Worm (Caenorhabditis elegans) whole organism, L3 larva: ENCODE results near the gene sru-26.
"Not testable (repeated sequence)": the region's sequence is repeated elsewhere in the genome, so short reads cannot be mapped to it uniquely, and the experiment has no call there.

Source experiments
- R02D3.7 ChIP-seq: fragments of 150-350 bp; optimal IDR thresholded peaks from 2 replicates; lab custom pipeline; 2014; ENCODE audit warnings: missing biosample characterization, missing genetic modification characterization
- ZK546.5 ChIP-seq: sonication (generic microtip); optimal IDR thresholded peaks from 2 replicates; lab custom pipeline; 2017; ENCODE audit warnings: missing biosample characterization, missing genetic modification characterization
- aly-2 ChIP-seq: fragments of 150-350 bp; optimal IDR thresholded peaks from 2 replicates; lab custom pipeline; 2014; ENCODE audit warnings: missing biosample characterization, missing genetic modification characterization
- ceh-82 ChIP-seq: fragments of 150-350 bp; optimal IDR thresholded peaks from 2 replicates; lab custom pipeline; 2014; ENCODE audit warnings: missing biosample characterization, missing genetic modification characterization
- ceh-9 ChIP-seq: sonication (generic microtip); optimal IDR thresholded peaks from 2 replicates; lab custom pipeline; 2018; ENCODE audit warnings: missing biosample characterization, missing genetic modification characterization
- daf-12 ChIP-seq: fragments of 150-350 bp; optimal IDR thresholded peaks from 2 replicates; lab custom pipeline; 2014; ENCODE audit warnings: missing biosample characterization, missing genetic modification reagents, missing genetic modification characterization
- egl-5 ChIP-seq: fragments of 150-350 bp; optimal IDR thresholded peaks from 2 replicates; lab custom pipeline; 2017; ENCODE audit warnings: missing biosample characterization, missing genetic modification reagents, missing genetic modification characterization, inconsistent platforms
- elt-1 ChIP-seq: fragments of 150-350 bp; optimal IDR thresholded peaks from 2 replicates; lab custom pipeline; 2014; ENCODE audit warnings: missing biosample characterization, missing genetic modification characterization
- elt-2 ChIP-seq: sonication (generic microtip); optimal IDR thresholded peaks from 2 replicates; lab custom pipeline; 2016; ENCODE audit warnings: missing genetic modification reagents, mild to moderate bottlenecking, missing genetic modification characterization, missing compliant biosample characterization
- elt-3 ChIP-seq, 3 experiments: fragments of 150-350 bp in 1 of 3; sonication (generic microtip) in 2 of 3; optimal IDR thresholded peaks; 2 replicates in 2 of 3; 4 replicates in 1 of 3; lab custom pipeline; 2014 to 2017; ENCODE audit warnings: missing biosample characterization in 3 of 3, missing genetic modification characterization in 3 of 3
- eor-1 ChIP-seq, 2 experiments: fragments of 150-350 bp; optimal IDR thresholded peaks; 2 replicates each; lab custom pipeline; 2014 to 2018; ENCODE audit warnings: missing biosample characterization in 2 of 2, missing genetic modification characterization in 2 of 2
- fkh-10 ChIP-seq: sonication (generic microtip); optimal IDR thresholded peaks from 2 replicates; lab custom pipeline; 2017; ENCODE audit warnings: missing biosample characterization, missing genetic modification reagents, missing genetic modification characterization
- fkh-2 ChIP-seq: fragments of 150-350 bp; optimal IDR thresholded peaks from 2 replicates; lab custom pipeline; 2014; ENCODE audit warnings: missing biosample characterization, missing genetic modification reagents, missing genetic modification characterization
- fos-1 ChIP-seq: fragments of 150-350 bp; optimal IDR thresholded peaks from 2 replicates; lab custom pipeline; 2014; ENCODE audit warnings: missing biosample characterization, missing genetic modification characterization
- jun-1 ChIP-seq: fragments of 150-350 bp; optimal IDR thresholded peaks from 2 replicates; lab custom pipeline; 2014; ENCODE audit warnings: missing biosample characterization, missing genetic modification reagents, missing genetic modification characterization
- lin-15B ChIP-seq: fragments of 150-350 bp; optimal IDR thresholded peaks from 2 replicates; lab custom pipeline; 2014; ENCODE audit warnings: missing biosample characterization, missing genetic modification characterization
- lin-39 ChIP-seq: fragments of 150-350 bp; optimal IDR thresholded peaks from 2 replicates; lab custom pipeline; 2018; ENCODE audit warnings: missing biosample characterization, missing genetic modification reagents, missing genetic modification characterization
- lsy-12 ChIP-seq: sonication (generic microtip); optimal IDR thresholded peaks from 2 replicates; lab custom pipeline; 2016; ENCODE audit warnings: mild to moderate bottlenecking, missing genetic modification characterization, missing compliant biosample characterization
- mdl-1 ChIP-seq: fragments of 150-350 bp; optimal IDR thresholded peaks from 2 replicates; lab custom pipeline; 2014; ENCODE audit warnings: missing biosample characterization, missing genetic modification characterization
- mml-1 ChIP-seq: fragments of 150-350 bp; sonication (generic microtip); optimal IDR thresholded peaks from 3 replicates; lab custom pipeline; 2014; ENCODE audit warnings: missing biosample characterization, missing genetic modification characterization
- nhr-11 ChIP-seq: fragments of 150-350 bp; optimal IDR thresholded peaks from 2 replicates; lab custom pipeline; 2014; ENCODE audit warnings: missing biosample characterization, missing genetic modification characterization
- nhr-12 ChIP-seq: fragments of 150-350 bp; optimal IDR thresholded peaks from 2 replicates; lab custom pipeline; 2014; ENCODE audit warnings: missing biosample characterization, missing genetic modification characterization
- nhr-23 ChIP-seq: fragments of 150-350 bp; optimal IDR thresholded peaks from 2 replicates; lab custom pipeline; 2014; ENCODE audit warnings: missing biosample characterization, missing genetic modification reagents, missing genetic modification characterization
- nhr-28 ChIP-seq: fragments of 150-350 bp; optimal IDR thresholded peaks from 2 replicates; lab custom pipeline; 2014; ENCODE audit warnings: missing biosample characterization, missing genetic modification characterization
- nhr-43 ChIP-seq: sonication (generic microtip); optimal IDR thresholded peaks from 2 replicates; lab custom pipeline; 2016; ENCODE audit warnings: mild to moderate bottlenecking, missing genetic modification characterization, missing compliant biosample characterization; ENCODE audit not compliant: poor library complexity, severe bottlenecking
- nhr-76 ChIP-seq: fragments of 150-350 bp; sonication (generic microtip); optimal IDR thresholded peaks from 5 replicates; lab custom pipeline; 2014; ENCODE audit warnings: missing biosample characterization, missing genetic modification characterization
- pha-4 ChIP-seq: fragments of 150-350 bp; optimal IDR thresholded peaks from 2 replicates; lab custom pipeline; 2014; ENCODE audit warnings: missing biosample characterization, missing genetic modification reagents, missing genetic modification characterization
- pqm-1 ChIP-seq: fragments of 150-350 bp; optimal IDR thresholded peaks from 2 replicates; lab custom pipeline; 2017; ENCODE audit warnings: missing biosample characterization, missing genetic modification characterization, inconsistent platforms
- sea-2 ChIP-seq: fragments of 150-350 bp; sonication (generic microtip); optimal IDR thresholded peaks from 4 replicates; lab custom pipeline; 2014; ENCODE audit warnings: missing biosample characterization, missing genetic modification reagents, missing genetic modification characterization
- skn-1 ChIP-seq: fragments of 150-350 bp; optimal IDR thresholded peaks from 2 replicates; lab custom pipeline; 2014; ENCODE audit warnings: missing biosample characterization, missing genetic modification characterization
- snpc-4 ChIP-seq: fragments of 150-350 bp; optimal IDR thresholded peaks from 2 replicates; lab custom pipeline; 2014; ENCODE audit warnings: missing biosample characterization, missing genetic modification characterization
- unc-39 ChIP-seq: sonication (generic microtip); optimal IDR thresholded peaks from 4 replicates; lab custom pipeline; 2017; ENCODE audit warnings: missing biosample characterization, missing genetic modification characterization
- unc-62 ChIP-seq: fragments of 150-350 bp; sonication (generic microtip); optimal IDR thresholded peaks from 4 replicates; lab custom pipeline; 2014; ENCODE audit warnings: missing biosample characterization, missing genetic modification reagents, missing genetic modification characterization
- zag-1 ChIP-seq: fragments of 150-350 bp; optimal IDR thresholded peaks from 2 replicates; lab custom pipeline; 2014; ENCODE audit warnings: missing biosample characterization, missing genetic modification characterization
- ztf-4 ChIP-seq: fragments of 150-350 bp; optimal IDR thresholded peaks from 2 replicates; lab custom pipeline; 2014; ENCODE audit warnings: missing biosample characterization, missing genetic modification characterization

sru-26 gene

DNA sequence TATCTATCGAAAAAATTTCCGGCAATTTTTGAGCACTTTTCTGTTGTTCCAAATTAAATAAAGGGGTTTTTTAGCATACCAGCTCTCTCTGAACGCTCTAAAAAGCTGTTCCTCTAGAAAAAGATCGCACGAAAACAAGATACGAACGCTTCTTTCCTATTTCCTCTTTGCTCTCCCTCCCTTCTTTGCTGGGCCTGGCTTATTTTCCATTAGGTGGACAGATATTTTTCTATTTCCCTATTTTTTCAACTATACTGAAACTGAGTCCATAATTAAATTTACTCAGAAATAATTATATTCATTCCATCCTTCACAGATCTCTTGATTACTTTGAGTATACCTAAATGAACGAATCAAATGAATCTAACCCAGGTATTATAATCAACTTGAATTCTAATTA is 14.7 kb downstream of the sru-26 start, which contains the start of gene sru-18:
Gene sru-18, plus strand, starts transcription at position 301 of the 400 bp plus-strand sequence.
- TF ChIP-seq nhr-43 = no peak

DNA sequence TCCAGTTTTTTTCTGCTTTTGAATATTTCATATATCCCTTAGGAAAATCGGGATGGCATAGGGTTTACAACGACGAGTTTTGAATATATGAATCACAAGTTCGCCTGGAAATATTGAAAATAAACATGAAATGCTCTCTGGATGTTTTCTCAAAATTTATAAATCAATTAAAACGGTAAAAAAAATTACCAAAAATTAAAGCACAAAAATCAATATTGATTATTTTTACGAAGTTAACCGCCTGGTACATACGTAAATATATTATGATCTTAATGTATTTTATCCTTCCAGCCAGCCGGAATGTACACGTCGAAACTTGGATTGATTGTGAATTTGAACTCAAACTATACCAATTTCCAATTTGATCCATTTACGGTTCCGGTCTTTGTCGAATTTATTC is 18.1 kb downstream of the sru-26 start, which contains the start of gene sru-17:
Gene sru-17, plus strand, starts transcription at position 301 of the 400 bp plus-strand sequence.
- not testable (repeated sequence) for TF ChIP-seq ceh-9, elt-2, snpc-4 (tag; lab: Kevin White, UChicago)

DNA sequence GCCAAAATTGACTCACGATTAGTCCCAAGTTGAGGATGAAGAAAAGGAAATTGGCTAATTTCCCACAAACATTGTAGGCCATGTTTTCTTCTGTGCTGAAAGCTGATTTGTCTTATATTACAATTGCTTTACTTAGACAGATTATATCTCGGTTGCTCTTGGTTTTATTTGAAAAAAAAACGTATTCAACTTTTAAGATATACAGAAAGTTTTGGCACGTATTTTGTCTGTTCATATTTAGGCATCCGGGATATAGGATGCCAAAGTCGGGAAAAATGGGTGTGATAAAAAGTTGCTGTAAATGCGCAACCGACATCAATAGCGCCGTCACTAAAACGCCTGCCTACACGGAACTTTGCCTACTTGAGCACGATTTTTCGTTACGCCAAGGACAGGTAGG is 32.9 kb downstream of the sru-26 start, which contains the start of gene tsp-4:
Gene tsp-4, minus strand, starts transcription at position 101 of the 400 bp plus-strand sequence.
- TF ChIP-seq snpc-4 (tag; lab: Kevin White, UChicago) = no peak
- no peak for TF ChIP-seq unc-62 (GFP tag; lab: Kevin White, UChicago)
- TF ChIP-seq ztf-4 (tag; lab: Kevin White, UChicago) = no peak
- TF ChIP-seq, all 47 proteins: peak for 0

DNA sequence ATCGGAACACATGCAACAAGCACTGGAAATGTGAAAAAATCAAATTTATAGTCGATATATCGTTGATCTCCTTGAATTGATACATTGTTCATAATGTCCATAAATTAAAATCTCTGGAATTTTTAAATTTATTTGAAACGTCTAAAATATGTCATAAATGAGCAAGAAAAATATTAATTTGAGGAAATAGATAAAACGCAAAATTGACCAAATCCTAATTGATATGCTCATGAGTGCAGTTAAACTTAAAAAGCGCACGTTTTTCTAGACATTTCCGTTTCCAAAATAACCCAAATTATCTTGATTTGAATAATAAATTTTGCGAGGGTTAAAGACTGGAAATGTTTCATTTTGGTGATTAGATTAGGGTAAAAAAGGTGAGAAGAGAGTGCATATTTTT is 35.2 kb downstream of the sru-26 start, which contains the start of gene sru-13:
Gene sru-13, minus strand, starts transcription at position 101 of the 400 bp plus-strand sequence.
- TF ChIP-seq R02D3.7 (tag; lab: Kevin White, UChicago) (no peak), fos-1 (tag; lab: Kevin White, UChicago) (no peak), nhr-11 (no peak), egl-5 (no peak), mdl-1 (tag; lab: Kevin White, UChicago) (no peak), elt-3 (tag; optimal IDR thresholded peaks at IDR 0.05; lab: Kevin White, UChicago) (no peak), lsy-12 (tag; lab: Kevin White, UChicago) (no peak), lin-39 (tag; lab: Kevin White, UChicago) (no peak), jun-1 (tag; lab: Kevin White, UChicago) (no peak), ceh-82 (tag; lab: Kevin White, UChicago) (no peak), nhr-12 (no peak), nhr-23 (tag; lab: Kevin White, UChicago) (no peak), nhr-28 (tag; lab: Kevin White, UChicago) (no peak), zag-1 (tag; lab: Kevin White, UChicago) (no peak), skn-1 (tag; lab: Kevin White, UChicago) (no peak), unc-39 (tag; lab: Kevin White, UChicago) (no peak), daf-12 (tag; lab: Kevin White, UChicago) (no peak), sea-2 (GFP tag; lab: Kevin White, UChicago) (no peak)

DNA sequence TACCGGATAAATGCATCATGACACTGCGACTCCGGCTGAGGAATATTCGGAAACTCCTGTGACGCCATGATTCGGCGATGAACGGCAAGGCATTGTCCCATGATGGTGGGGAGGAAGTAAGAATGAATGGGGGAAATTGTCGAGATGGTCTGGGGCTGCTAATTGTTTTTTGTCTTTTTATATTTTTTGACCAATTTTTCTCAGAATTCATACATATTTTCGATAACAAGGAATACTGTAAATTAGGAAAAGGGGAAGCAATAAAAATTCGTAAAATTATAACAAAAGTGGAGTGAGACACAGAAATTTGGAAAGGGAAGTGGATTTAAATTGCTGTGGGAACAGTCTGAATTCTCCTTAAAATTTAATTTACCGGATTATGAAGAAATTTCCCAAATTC is 38.1 kb downstream of the sru-26 start, which contains the start of gene eak-4:
Gene eak-4, minus strand, starts transcription at position 101 of the 400 bp plus-strand sequence.
- no peak for TF ChIP-seq fkh-10
- TF ChIP-seq nhr-76 (tag; lab: Kevin White, UChicago) = no peak
- TF ChIP-seq mdl-1 (tag; lab: Kevin White, UChicago) = no peak
- TF ChIP-seq mml-1 (tag; lab: Kevin White, UChicago) = no peak
- TF ChIP-seq nhr-43 = no peak
- no peak for TF ChIP-seq pha-4 (tag; lab: Kevin White, UChicago)
- no peak for TF ChIP-seq sea-2 (GFP tag; lab: Kevin White, UChicago)
- TF ChIP-seq elt-3 (tag; optimal IDR thresholded peaks at IDR 0.05; lab: Kevin White, UChicago) = no peak
- TF ChIP-seq jun-1 (tag; lab: Kevin White, UChicago) = no peak
- TF ChIP-seq lin-15B (tag; lab: Kevin White, UChicago) = no peak
- TF ChIP-seq ceh-9 (tag; lab: Kevin White, UChicago) = no peak
- no peak for TF ChIP-seq ZK546.5 (tag; lab: Kevin White, UChicago)
- TF ChIP-seq nhr-11 = no peak
- TF ChIP-seq elt-1 (tag; lab: Kevin White, UChicago) = no peak
- TF ChIP-seq nhr-28 (tag; lab: Kevin White, UChicago) = no peak
- TF ChIP-seq fkh-2 = no peak
- no peak for TF ChIP-seq daf-12 (tag; lab: Kevin White, UChicago)
- no peak for TF ChIP-seq skn-1 (tag; lab: Kevin White, UChicago)

DNA sequence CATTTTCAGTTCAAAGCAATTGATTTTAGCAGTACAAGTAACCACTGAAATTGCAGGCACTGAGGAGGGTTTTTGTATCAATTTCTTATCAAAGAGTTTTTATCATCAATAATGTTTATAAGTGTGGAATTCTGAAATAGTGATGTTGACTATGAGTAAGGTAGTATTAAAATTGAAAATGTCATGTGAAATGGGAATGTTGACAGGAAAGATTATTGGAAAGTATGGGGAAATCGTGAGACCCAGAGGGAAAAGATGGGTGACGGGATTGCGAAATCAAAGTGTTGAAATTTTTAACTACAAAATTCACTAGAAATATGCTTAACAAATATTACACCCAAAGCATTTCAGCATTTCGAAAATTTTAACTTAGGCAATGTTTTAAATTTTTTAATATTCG is 39.9 kb downstream of the sru-26 start, which contains the start of gene F53B2.8:
Gene F53B2.8, minus strand, starts transcription at position 180 of the 400 bp plus-strand sequence.
- TF ChIP-seq elt-2 (tag; lab: Kevin White, UChicago) (peak; percentile 92), unc-62 (GFP tag; lab: Kevin White, UChicago) (no peak), mdl-1 (tag; lab: Kevin White, UChicago) (no peak), snpc-4 (tag; lab: Kevin White, UChicago) (peak; percentile 0), aly-2 (tag; lab: Kevin White, UChicago) (no peak), pha-4 (tag; lab: Kevin White, UChicago) (peak; percentile 86), jun-1 (tag; lab: Kevin White, UChicago) (peak; percentile 78), pqm-1 (peak; percentile 71), eor-1 (tag; optimal IDR thresholded peaks at IDR 0.05; lab: Kevin White, UChicago) (no peak), skn-1 (tag; lab: Kevin White, UChicago) (peak; percentile 41), unc-39 (tag; lab: Kevin White, UChicago) (no peak)
